Worm (Caenorhabditis elegans): ENCODE results near the gene exo-1.

The exo-1 gene

ce11 chrIII:13423414-13423813, at the start of gene exo-1:
Gene exo-1, plus strand, starts transcription at chrIII:13423514.
- TF ChIP-seq snpc-1.2 (GFP tag; IDR thresholded peaks at IDR 0.05) (no peak), zip-11 (GFP tag; IDR thresholded peaks at IDR 0.05) (no peak), unc-39 (tag; optimal IDR thresholded peaks at IDR 0.05) (no peak), zip-2 (tag; optimal IDR thresholded peaks at IDR 0.05) (no peak), ztf-7 (tag; optimal IDR thresholded peaks at IDR 0.05) (no peak), nhr-42 (GFP tag; IDR thresholded peaks at IDR 0.05) (no peak), vab-7 (GFP tag; IDR thresholded peaks at IDR 0.05) (peak; percentile 28; the same call in 1 of the 2 replicates), ceh-44 (GFP tag; IDR thresholded peaks at IDR 0.05) (0 out of 2 replicates have a peak, but pooled peaks have one; percentile 29), lin-13 (GFP tag; optimal IDR thresholded peaks at IDR 0.05) (peak; percentile 25), R02D3.7 (tag; optimal IDR thresholded peaks at IDR 0.05) (no peak), ZK546.5 (tag; optimal IDR thresholded peaks at IDR 0.05) (no peak), nhr-11 (tag; optimal IDR thresholded peaks at IDR 0.05) (peak; percentile 51), gei-8 (GFP tag; optimal IDR thresholded peaks at IDR 0.05) (no peak), D1046.2 (GFP tag; IDR thresholded peaks at IDR 0.05) (0 out of 2 replicates have a peak, but pooled peaks have one; percentile 20), unc-130 (GFP tag; optimal IDR thresholded peaks at IDR 0.05) (peak; percentile 87), lin-38 (GFP tag; IDR thresholded peaks at IDR 0.05) (peak; percentile 94), daf-16 (GFP tag; optimal IDR thresholded peaks at IDR 0.05) (no peak), daf-16 (tag; optimal IDR thresholded peaks at IDR 0.05) (no peak), nhr-77 (tag; optimal IDR thresholded peaks at IDR 0.05) (peak; percentile 94), mep-1 (tag; optimal IDR thresholded peaks at IDR 0.05) (peak; percentile 80), nhr-6 (tag; optimal IDR thresholded peaks at IDR 0.05) (peak; percentile 74), mes-2 (tag; optimal IDR thresholded peaks at IDR 0.05; ENCODE audit: poor library complexity, severe bottlenecking) (peak; percentile 96), hlh-30 (tag; optimal IDR thresholded peaks at IDR 0.05; ENCODE audit: insufficient read depth) (peak; percentile 54), dpl-1 (GFP tag; optimal IDR thresholded peaks at IDR 0.05) (peak; percentile 86), hif-1 (tag; optimal IDR thresholded peaks at IDR 0.05) (peak in 1 of 2 experiments; percentile 82), mxl-3 (GFP tag; optimal IDR thresholded peaks at IDR 0.05) (no peak), nhr-111 (GFP tag; optimal IDR thresholded peaks at IDR 0.05) (no peak), tra-1 (GFP tag; IDR thresholded peaks at IDR 0.05) (no peak), nhr-28 (tag; optimal IDR thresholded peaks at IDR 0.05) (peak; percentile 82), F37D6.2 (tag; optimal IDR thresholded peaks at IDR 0.05) (no peak), egl-27 (tag; optimal IDR thresholded peaks at IDR 0.05) (no peak), tag-97 (GFP tag; IDR thresholded peaks at IDR 0.05) (no peak), lsy-2 (tag; optimal IDR thresholded peaks at IDR 0.05) (peak in 1 of 2 experiments; percentile 87), pqm-1 (tag; optimal IDR thresholded peaks at IDR 0.05) (peak; percentile 52), mdl-1 (tag; optimal IDR thresholded peaks at IDR 0.05) (peak in 1 of 2 experiments; percentile 24), mdt-29 (GFP tag; IDR thresholded peaks at IDR 0.05) (no peak)

- TF ChIP-seq nhr-42 (GFP tag; IDR thresholded peaks at IDR 0.05) (no peak), egl-27 (tag; optimal IDR thresholded peaks at IDR 0.05) (no peak), R02D3.7 (tag; optimal IDR thresholded peaks at IDR 0.05) (no peak), duxl-1 (tag; optimal IDR thresholded peaks at IDR 0.05; ENCODE audit: poor library complexity) (no peak), dmd-8 (GFP tag; IDR thresholded peaks at IDR 0.05) (no peak), lin-29 (GFP tag; IDR thresholded peaks at IDR 0.05) (no peak), lsy-2 (tag; optimal IDR thresholded peaks at IDR 0.05) (peak in 1 of 2 experiments; percentile 5), hlh-11 (tag; optimal IDR thresholded peaks at IDR 0.05) (no peak), F44E2.7 (GFP tag; IDR thresholded peaks at IDR 0.05) (no peak), ces-1 (GFP tag; optimal IDR thresholded peaks at IDR 0.05) (peak; percentile 55), spr-3 (GFP tag; optimal IDR thresholded peaks at IDR 0.05) (no peak), nhr-77 (tag; optimal IDR thresholded peaks at IDR 0.05) (no peak), zag-1 (tag; optimal IDR thresholded peaks at IDR 0.05) (no peak), attf-4 (tag; optimal IDR thresholded peaks at IDR 0.05) (no peak), ctbp-1 (GFP tag; IDR thresholded peaks at IDR 0.05) (peak; percentile 51; the same call in 1 of the 2 replicates)
Observed at ce11 chrIII:13376304-13376760, 47.0 kb upstream of the exo-1 start, which contains the start of gene lis-1. Gene lis-1, minus strand, starts transcription at chrIII:13376710.

All from whole organism, L4 larva.